Fruit fly (Drosophila melanogaster): ENCODE measurements around the gene SoYb.

The SoYb gene

dm6 chr2L:9966983-9967737 lies 35.4 kb downstream of the SoYb start, which contains the start of the genes Dref and RpL13:
Gene Dref, minus strand, starts transcription at chr2L:9967229.
Gene RpL13, plus strand, starts transcription at chr2L:9967313.
- TF ChIP-seq CG9948 (tag; optimal IDR thresholded peaks at IDR 0.05) (peak; percentile 24), CG10348 (GFP tag; IDR thresholded peaks at IDR 0.05) (no peak), CG8301 (tag; optimal IDR thresholded peaks at IDR 0.05) (peak; percentile 51), EcR (GFP tag; optimal IDR thresholded peaks at IDR 0.05) (peak; percentile 11), CG4496 (GFP tag; IDR thresholded peaks at IDR 0.05) (peak; percentile 86), Pif1A (GFP tag; optimal IDR thresholded peaks at IDR 0.05) (no peak), gl (tag; optimal IDR thresholded peaks at IDR 0.05) (peak; percentile 78), D1 (tag; optimal IDR thresholded peaks at IDR 0.05) (no peak), CG15710 (tag; optimal IDR thresholded peaks at IDR 0.05) (peak; percentile 74), CG12605 (GFP tag; IDR thresholded peaks at IDR 0.05) (peak; percentile 77), CG14655 (GFP tag; optimal IDR thresholded peaks at IDR 0.05) (no peak), Pif1B (GFP tag; optimal IDR thresholded peaks at IDR 0.05) (no peak), CG34367 (tag; optimal IDR thresholded peaks at IDR 0.05) (peak; percentile 76), Snoo (tag; optimal IDR thresholded peaks at IDR 0.05) (peak; percentile 89), Ets98B (GFP tag; IDR thresholded peaks at IDR 0.05) (peak; percentile 49), CG17806 (tag; optimal IDR thresholded peaks at IDR 0.05) (peak; percentile 38), rn (GFP tag; IDR thresholded peaks at IDR 0.05) (no peak), CG8159 (tag; optimal IDR thresholded peaks at IDR 0.05) (peak; percentile 60), CG13204 (GFP tag; optimal IDR thresholded peaks at IDR 0.05) (no peak), CG32121 (GFP tag; IDR thresholded peaks at IDR 0.05) (peak; percentile 35; the same call in 1 of the 2 replicates), fd96Ca (GFP tag; IDR thresholded peaks at IDR 0.05) (peak; percentile 57)

- TF ChIP-seq CG14655 (GFP tag; optimal IDR thresholded peaks at IDR 0.05) (no peak), CG34367 (tag; optimal IDR thresholded peaks at IDR 0.05) (no peak), CG8159 (tag; optimal IDR thresholded peaks at IDR 0.05) (peak; percentile 7), CG17806 (tag; optimal IDR thresholded peaks at IDR 0.05) (peak; percentile 0), Pif1B (GFP tag; optimal IDR thresholded peaks at IDR 0.05) (no peak), Snoo (tag; optimal IDR thresholded peaks at IDR 0.05) (no peak), CG10348 (GFP tag; IDR thresholded peaks at IDR 0.05) (no peak)
These were observed 38.9 kb downstream of the SoYb start, which contains the start of gene CG5850 for dm6 chr2L:9963603-9964042. Gene CG5850, minus strand, starts transcription at chr2L:9963949.

DNA sequence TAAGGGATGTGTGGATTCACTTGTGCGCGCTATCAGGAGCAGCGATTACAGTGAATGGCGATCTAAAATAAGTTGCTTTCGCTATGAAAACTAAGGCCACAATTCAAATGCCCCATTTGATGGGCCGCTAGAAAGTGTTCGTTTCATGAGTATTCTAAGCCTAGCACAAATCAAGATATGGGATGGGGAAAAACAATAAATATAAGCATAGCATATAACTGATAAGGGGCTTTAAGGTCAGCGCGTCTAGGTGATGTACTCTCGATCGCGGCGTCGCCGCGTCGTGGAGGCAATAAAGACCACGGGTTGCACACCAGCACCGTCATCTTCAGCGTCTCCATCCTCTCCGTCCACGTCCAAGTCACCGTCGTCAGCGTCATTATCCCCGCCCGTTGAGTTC lies 41.8 kb downstream of the SoYb start:
- TF ChIP-seq CG14655 (GFP tag; optimal IDR thresholded peaks at IDR 0.05): no peak
- TF ChIP-seq gl (tag; optimal IDR thresholded peaks at IDR 0.05): no peak
- TF ChIP-seq EcR (GFP tag; optimal IDR thresholded peaks at IDR 0.05): peak; percentile 47
- no peak for TF ChIP-seq Pif1B (GFP tag; optimal IDR thresholded peaks at IDR 0.05)
- TF ChIP-seq CG34367 (tag; optimal IDR thresholded peaks at IDR 0.05): no peak
- no peak for TF ChIP-seq CG8159 (tag; optimal IDR thresholded peaks at IDR 0.05)

DNA sequence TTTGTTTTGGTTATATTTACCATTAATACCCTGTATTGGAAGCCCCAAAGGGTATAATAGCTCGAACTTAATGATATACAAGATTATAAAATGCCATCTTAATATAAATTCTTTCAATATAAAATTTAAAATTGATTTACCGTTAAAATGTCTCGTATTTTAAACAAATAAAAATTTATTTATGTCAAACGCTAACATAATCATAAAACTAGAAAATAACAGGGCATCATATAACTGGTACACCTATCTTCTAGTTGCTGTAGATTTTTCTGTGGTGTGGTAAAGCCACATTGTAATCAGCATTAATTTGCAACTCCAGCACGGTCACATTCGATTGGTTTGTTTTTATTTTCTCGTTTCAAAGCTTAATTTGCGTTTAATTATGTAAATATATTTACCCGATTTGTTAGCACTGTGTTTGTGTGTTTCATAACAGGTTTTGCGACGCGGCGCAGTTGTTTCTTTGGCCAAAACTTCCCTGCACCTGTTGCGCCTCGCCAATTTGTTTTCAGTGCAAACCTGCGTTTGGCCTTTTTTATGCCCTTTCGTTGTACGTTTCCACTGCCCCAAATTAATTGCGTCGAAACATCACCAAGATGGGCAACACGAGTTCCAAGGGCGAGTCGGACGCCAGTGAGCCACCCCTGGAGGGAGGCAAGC lies 45.4 kb downstream of the SoYb start, which contains the start of the genes CG4658 and CG5846:
TSS of gene CG4658 (plus strand) at position 140 of the 660 bp plus-strand sequence.
TSS of gene CG5846 (minus strand) at position 245 of the 660 bp plus-strand sequence.
- TF ChIP-seq CG12605 (GFP tag; IDR thresholded peaks at IDR 0.05) (peak; percentile 91), gl (tag; optimal IDR thresholded peaks at IDR 0.05) (peak; percentile 63), Ets98B (GFP tag; IDR thresholded peaks at IDR 0.05) (peak; percentile 89), CG4496 (GFP tag; IDR thresholded peaks at IDR 0.05) (peak; percentile 94), CG8301 (tag; optimal IDR thresholded peaks at IDR 0.05) (peak; percentile 90), Snoo (tag; optimal IDR thresholded peaks at IDR 0.05) (peak; percentile 87), fd96Ca (GFP tag; IDR thresholded peaks at IDR 0.05) (no peak), CG34367 (tag; optimal IDR thresholded peaks at IDR 0.05) (peak; percentile 89), rn (GFP tag; IDR thresholded peaks at IDR 0.05) (peak; percentile 91), EcR (GFP tag; optimal IDR thresholded peaks at IDR 0.05) (peak; percentile 32), CG9948 (tag; optimal IDR thresholded peaks at IDR 0.05) (peak; percentile 94), CG32121 (GFP tag; IDR thresholded peaks at IDR 0.05) (peak; percentile 94), D1 (tag; optimal IDR thresholded peaks at IDR 0.05) (no peak), Pif1B (GFP tag; optimal IDR thresholded peaks at IDR 0.05) (no peak), CG17806 (tag; optimal IDR thresholded peaks at IDR 0.05) (peak; percentile 95), CG14655 (GFP tag; optimal IDR thresholded peaks at IDR 0.05) (no peak), Pif1A (GFP tag; optimal IDR thresholded peaks at IDR 0.05) (no peak), CG15710 (tag; optimal IDR thresholded peaks at IDR 0.05) (peak; percentile 90), CG10348 (GFP tag; IDR thresholded peaks at IDR 0.05) (0 out of 2 replicates have a peak, but pooled peaks have one; percentile 35), CG8159 (tag; optimal IDR thresholded peaks at IDR 0.05) (peak; percentile 95), CG13204 (GFP tag; optimal IDR thresholded peaks at IDR 0.05) (no peak)

- TF ChIP-seq CG32121 (GFP tag; IDR thresholded peaks at IDR 0.05) (no peak), EcR (GFP tag; optimal IDR thresholded peaks at IDR 0.05) (no peak), Pif1B (GFP tag; optimal IDR thresholded peaks at IDR 0.05) (no peak), fd96Ca (GFP tag; IDR thresholded peaks at IDR 0.05) (no peak)
These were observed 47.8 kb downstream of the SoYb start for dm6 chr2L:9954696-9955095.
